Worm (Caenorhabditis elegans) whole organism, mixed stage, embryonic: ENCODE measurements around the gene smcl-1.
A peak's percentile ranks its signal among the peaks of the same experiment; 100 is the strongest.

Experiments used
- ces-1 ChIP-seq: fragments of 150-350 bp; optimal IDR thresholded peaks from 2 replicates; lab custom pipeline; 2014; ENCODE audit warnings: missing biosample characterization, missing genetic modification reagents, missing genetic modification characterization
- nhr-28 ChIP-seq: fragments of 150-350 bp; optimal IDR thresholded peaks from 2 replicates; lab custom pipeline; 2014; ENCODE audit warnings: missing biosample characterization, missing genetic modification characterization

smcl-1 gene

DNA sequence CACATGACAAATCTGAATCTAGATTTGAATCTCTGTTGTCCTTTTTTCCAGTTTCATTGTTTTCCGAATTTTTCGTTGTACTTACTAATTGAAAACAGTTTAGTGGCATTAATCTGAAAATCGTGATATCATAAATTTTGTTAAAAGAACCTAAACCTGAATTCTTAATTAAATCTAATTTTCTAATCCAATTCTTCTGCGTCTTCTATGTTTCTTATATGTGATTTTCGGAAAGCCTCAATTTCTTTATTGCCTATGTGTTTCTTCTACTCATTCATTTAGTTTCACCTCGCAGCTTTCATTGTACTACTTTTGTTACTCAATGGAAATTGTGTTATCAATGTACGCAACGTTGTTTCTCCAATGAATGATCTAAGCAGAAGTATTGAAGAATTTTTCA lies 50.5 kb downstream of the smcl-1 start:
- peak; percentile 78 for TF ChIP-seq ces-1 (GFP tag; lab: Kevin White, UChicago)
- TF ChIP-seq nhr-28 (tag; lab: Kevin White, UChicago) = no peak
